Fruit fly (Drosophila melanogaster) Kc167 (cell line): ENCODE results near the gene CG4042.

Experiments used
- Myc ChIP-seq: fragments of >200 bp; optimal IDR thresholded peaks from 2 replicates; lab custom pipeline; 2017; ENCODE audit warnings: missing external identifiers
- Sin3A ChIP-seq: fragments of >200 bp; optimal IDR thresholded peaks from 2 replicates; lab custom pipeline; 2018; ENCODE audit warnings: missing external identifiers
- h ChIP-seq: fragments of >200 bp; optimal IDR thresholded peaks from 3 replicates; lab custom pipeline; 2018; ENCODE audit warnings: missing external identifiers
- insv ChIP-seq: fragments of >200 bp; optimal IDR thresholded peaks from 3 replicates; lab custom pipeline; 2018; ENCODE audit warnings: missing external identifiers
- psq ChIP-seq: fragments of >200 bp; optimal IDR thresholded peaks from 2 replicates; lab custom pipeline; 2017; ENCODE audit warnings: missing external identifiers
- ttk ChIP-seq: sonication (Bioruptor generic); optimal IDR thresholded peaks from 2 replicates; lab custom pipeline; 2017; ENCODE audit warnings: missing external identifiers

DNA sequence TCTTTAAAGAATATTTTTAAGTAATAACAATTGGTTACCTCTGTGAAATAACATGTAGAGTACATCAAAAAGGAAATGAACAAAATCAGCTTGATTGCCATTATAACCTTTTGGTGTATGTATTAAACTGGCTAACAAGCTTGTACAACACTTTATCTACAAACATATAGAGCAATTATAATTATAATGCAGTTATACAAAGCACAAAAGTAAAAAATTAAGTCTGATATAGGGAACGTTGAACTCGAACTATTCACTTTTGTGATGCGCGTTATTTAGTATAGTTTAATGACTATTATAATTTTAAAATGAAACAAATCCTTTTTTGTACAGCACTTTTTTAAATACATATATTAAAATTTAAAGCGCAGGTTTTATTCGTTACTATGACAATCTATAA lies 15.7 kb downstream of the CG4042 start, which contains the start of gene CG33912:
- TF ChIP-seq h (lab: Kevin White, UChicago) = no peak
- TF ChIP-seq psq (lab: Kevin White, UChicago) = no peak
- no peak for TF ChIP-seq ttk (lab: Kevin White, UChicago)
- TF ChIP-seq Myc = no peak
- TF ChIP-seq insv = no peak
- no peak for TF ChIP-seq Sin3A (lab: Kevin White, UChicago)
